Worm (Caenorhabditis elegans) whole organism, late embryonic: ENCODE measurements around the gene cyp-13A11.

ENCODE experiments used
- C38D4.7 ChIP-seq: fragments of 200-800 bp; sonication (Bioruptor generic); optimal IDR thresholded peaks from 2 replicates; lab custom pipeline; 2018; ENCODE audit warnings: mild to moderate bottlenecking, missing genetic modification characterization, moderate library complexity, missing compliant biosample characterization
- F13H6.1 ChIP-seq: sonication (generic microtip); optimal IDR thresholded peaks from 2 replicates; lab custom pipeline; 2016; ENCODE audit warnings: missing genetic modification characterization, missing compliant biosample characterization
- K02D7.2 ChIP-seq: sonication (generic microtip); optimal IDR thresholded peaks from 2 replicates; lab custom pipeline; 2017; ENCODE audit warnings: mild to moderate bottlenecking, missing genetic modification characterization, missing compliant biosample characterization
- K09A11.1 ChIP-seq: sonication (generic microtip); optimal IDR thresholded peaks from 2 replicates; lab custom pipeline; 2017; ENCODE audit warnings: antibody characterized with exemption, mild to moderate bottlenecking, missing genetic modification characterization, missing compliant biosample characterization; ENCODE audit not compliant: insufficient read depth
- T23F11.4 ChIP-seq: fragments of 200-800 bp; sonication (Bioruptor generic); optimal IDR thresholded peaks from 2 replicates; lab custom pipeline; 2018; ENCODE audit warnings: mild to moderate bottlenecking, missing genetic modification characterization, missing compliant biosample characterization
- Y22D7AL.16 ChIP-seq: sonication (generic microtip); optimal IDR thresholded peaks from 2 replicates; lab custom pipeline; 2016; ENCODE audit warnings: missing genetic modification characterization, missing compliant biosample characterization
- ama-1 ChIP-seq: fragments of 150-350 bp; optimal IDR thresholded peaks from 2 replicates; lab custom pipeline; 2014
- ceh-18 ChIP-seq: sonication (generic microtip); optimal IDR thresholded peaks from 2 replicates; lab custom pipeline; 2016; ENCODE audit warnings: missing genetic modification characterization, missing compliant biosample characterization
- ceh-19 ChIP-seq: fragments of 200-800 bp; sonication (Bioruptor generic); optimal IDR thresholded peaks from 2 replicates; lab custom pipeline; 2018; ENCODE audit warnings: mild to moderate bottlenecking, missing genetic modification characterization, missing compliant biosample characterization
- ceh-2 ChIP-seq: sonication (generic microtip); optimal IDR thresholded peaks from 2 replicates; lab custom pipeline; 2016; ENCODE audit warnings: missing genotype, missing genetic modification characterization, missing compliant biosample characterization
- ceh-22 ChIP-seq: sonication (generic microtip); optimal IDR thresholded peaks from 2 replicates; lab custom pipeline; 2017; ENCODE audit warnings: missing biosample characterization, missing genetic modification characterization
- ceh-24 ChIP-seq: sonication (generic microtip); optimal IDR thresholded peaks from 2 replicates; lab custom pipeline; 2016; ENCODE audit warnings: mild to moderate bottlenecking, missing genetic modification characterization, missing compliant biosample characterization
- ceh-31 ChIP-seq: sonication (generic microtip); optimal IDR thresholded peaks from 2 replicates; lab custom pipeline; 2016; ENCODE audit warnings: missing genetic modification characterization, missing compliant biosample characterization
- ceh-6 ChIP-seq: fragments of 200-800 bp; sonication (Bioruptor generic); optimal IDR thresholded peaks from 2 replicates; lab custom pipeline; 2018; ENCODE audit warnings: mild to moderate bottlenecking, missing genetic modification characterization, missing compliant biosample characterization
- ceh-9 ChIP-seq: sonication (generic microtip); optimal IDR thresholded peaks from 2 replicates; lab custom pipeline; 2016; ENCODE audit warnings: mild to moderate bottlenecking, missing genetic modification characterization, inconsistent platforms, missing compliant biosample characterization
- che-1 ChIP-seq: sonication (generic microtip); optimal IDR thresholded peaks from 2 replicates; lab custom pipeline; 2016; ENCODE audit warnings: mild to moderate bottlenecking, missing genetic modification characterization, missing compliant biosample characterization
- dmd-4 ChIP-seq: sonication (generic microtip); optimal IDR thresholded peaks from 2 replicates; lab custom pipeline; 2016; ENCODE audit warnings: borderline replicate concordance, missing genetic modification characterization, missing compliant biosample characterization
- elt-2 ChIP-seq: sonication (generic microtip); optimal IDR thresholded peaks from 2 replicates; lab custom pipeline; 2016; ENCODE audit warnings: missing genetic modification reagents, missing genetic modification characterization, missing compliant biosample characterization
- elt-4 ChIP-seq: sonication (generic microtip); optimal IDR thresholded peaks from 2 replicates; lab custom pipeline; 2016; ENCODE audit warnings: missing genetic modification characterization, missing compliant biosample characterization
- ets-4 ChIP-seq: sonication (generic microtip); optimal IDR thresholded peaks from 2 replicates; lab custom pipeline; 2016; ENCODE audit warnings: missing genetic modification characterization, missing compliant biosample characterization
- fax-1 ChIP-seq: sonication (generic microtip); optimal IDR thresholded peaks from 2 replicates; lab custom pipeline; 2016; ENCODE audit warnings: missing genotype, missing genetic modification characterization, missing compliant biosample characterization
- fkh-6 ChIP-seq: sonication (generic microtip); optimal IDR thresholded peaks from 2 replicates; lab custom pipeline; 2016; ENCODE audit warnings: missing genetic modification characterization, missing compliant biosample characterization
- gmeb-2 ChIP-seq: sonication (generic microtip); optimal IDR thresholded peaks from 2 replicates; lab custom pipeline; 2016; ENCODE audit warnings: missing genetic modification characterization, inconsistent platforms, missing compliant biosample characterization
- hlh-13 ChIP-seq: fragments of 200-800 bp; sonication (Bioruptor generic); optimal IDR thresholded peaks from 2 replicates; lab custom pipeline; 2018; ENCODE audit warnings: mild to moderate bottlenecking, missing genetic modification characterization, missing compliant biosample characterization
- hlh-15 ChIP-seq: sonication (generic microtip); optimal IDR thresholded peaks from 2 replicates; lab custom pipeline; 2016; ENCODE audit warnings: missing genetic modification characterization, missing compliant biosample characterization
- hlh-30 ChIP-seq: sonication (generic microtip); optimal IDR thresholded peaks from 2 replicates; lab custom pipeline; 2017; ENCODE audit warnings: antibody characterized with exemption, missing genetic modification characterization, missing compliant biosample characterization; ENCODE audit not compliant: insufficient read depth
- hlh-8 ChIP-seq: sonication (generic microtip); optimal IDR thresholded peaks from 2 replicates; lab custom pipeline; 2016; ENCODE audit warnings: missing genotype, missing genetic modification characterization, missing compliant biosample characterization
- lim-6 ChIP-seq: sonication (generic microtip); optimal IDR thresholded peaks from 2 replicates; lab custom pipeline; 2016; ENCODE audit warnings: missing genetic modification characterization, missing compliant biosample characterization
- madf-2 ChIP-seq: sonication (generic microtip); optimal IDR thresholded peaks from 2 replicates; lab custom pipeline; 2017; ENCODE audit warnings: missing genetic modification characterization, missing compliant biosample characterization
- nfya-1 ChIP-seq: sonication (generic microtip); optimal IDR thresholded peaks from 2 replicates; lab custom pipeline; 2017; ENCODE audit warnings: missing genetic modification characterization, mild to moderate bottlenecking, missing compliant biosample characterization, antibody characterized with exemption, moderate library complexity
- nhr-11 ChIP-seq: fragments of 150-350 bp; optimal IDR thresholded peaks from 2 replicates; lab custom pipeline; 2014; ENCODE audit warnings: missing biosample characterization, missing genetic modification characterization
- nhr-232 ChIP-seq: sonication (generic microtip); optimal IDR thresholded peaks from 2 replicates; lab custom pipeline; 2016; ENCODE audit warnings: missing genetic modification characterization, missing compliant biosample characterization
- npax-4 ChIP-seq: sonication (generic microtip); optimal IDR thresholded peaks from 2 replicates; lab custom pipeline; 2016; ENCODE audit warnings: missing genetic modification characterization, missing compliant biosample characterization
- odd-2 ChIP-seq: sonication (generic microtip); optimal IDR thresholded peaks from 2 replicates; lab custom pipeline; 2017; ENCODE audit warnings: antibody characterized with exemption, mild to moderate bottlenecking, missing genetic modification characterization, missing compliant biosample characterization
- pag-3 ChIP-seq: sonication (generic microtip); optimal IDR thresholded peaks from 2 replicates; lab custom pipeline; 2016; ENCODE audit warnings: missing compliant biosample characterization, missing genetic modification characterization, borderline replicate concordance
- pat-9 ChIP-seq: fragments of 200-800 bp; sonication (Bioruptor generic); optimal IDR thresholded peaks from 2 replicates; lab custom pipeline; 2018; ENCODE audit warnings: mild to moderate bottlenecking, missing genetic modification characterization, moderate library complexity, missing compliant biosample characterization
- pax-1 ChIP-seq: fragments of 150-350 bp; optimal IDR thresholded peaks from 2 replicates; lab custom pipeline; 2014; ENCODE audit warnings: missing biosample characterization, missing genetic modification characterization
- pha-2 ChIP-seq: sonication (generic microtip); optimal IDR thresholded peaks from 2 replicates; lab custom pipeline; 2017; ENCODE audit warnings: mild to moderate bottlenecking, missing genetic modification characterization, missing compliant biosample characterization
- pha-4 ChIP-seq: fragments of 150-350 bp; optimal IDR thresholded peaks from 2 replicates; lab custom pipeline; 2018; ENCODE audit warnings: missing biosample characterization, missing genetic modification reagents, missing genetic modification characterization
- ref-2 ChIP-seq: sonication (generic microtip); optimal IDR thresholded peaks from 2 replicates; lab custom pipeline; 2016; ENCODE audit warnings: missing genetic modification characterization, missing compliant biosample characterization
- rnt-1 ChIP-seq: sonication (generic microtip); optimal IDR thresholded peaks from 2 replicates; lab custom pipeline; 2016; ENCODE audit warnings: missing genetic modification characterization, missing compliant biosample characterization
- sdc-2 ChIP-seq: sonication (generic microtip); optimal IDR thresholded peaks from 2 replicates; lab custom pipeline; 2016; ENCODE audit warnings: missing genotype, missing genetic modification characterization, missing compliant biosample characterization
- sox-2 ChIP-seq: fragments of 200-800 bp; sonication (Bioruptor generic); IDR thresholded peaks from 2 replicates; pipeline ENCODE4 v1.3.6; 2022; ENCODE audit warnings: missing genetic modification reagents, missing genetic modification characterization, missing compliant biosample characterization
- sox-4 ChIP-seq: sonication (generic microtip); optimal IDR thresholded peaks from 2 replicates; lab custom pipeline; 2017; ENCODE audit warnings: mild to moderate bottlenecking, missing genetic modification characterization, inconsistent platforms, missing compliant biosample characterization
- tbx-2 ChIP-seq: sonication (generic microtip); optimal IDR thresholded peaks from 2 replicates; lab custom pipeline; 2016; ENCODE audit warnings: missing genetic modification characterization, missing compliant biosample characterization
- tbx-7 ChIP-seq: sonication (generic microtip); optimal IDR thresholded peaks from 2 replicates; lab custom pipeline; 2016; ENCODE audit warnings: missing genotype, missing genetic modification characterization, missing compliant biosample characterization
- ttx-3 ChIP-seq: sonication (generic microtip); optimal IDR thresholded peaks from 2 replicates; lab custom pipeline; 2016; ENCODE audit warnings: missing genetic modification reagents, missing genetic modification characterization, missing compliant biosample characterization
- unc-3 ChIP-seq, 2 experiments: fragments of 200-800 bp in 1 of 2; sonication (Bioruptor generic) in 1 of 2; sonication (generic microtip) in 1 of 2; conservative IDR thresholded peaks in 1 of 2; optimal IDR thresholded peaks in 1 of 2; 2 replicates each; pipeline versions ENCODE4 v1.3.6 to Lab custom; 2016 to 2022; ENCODE audit warnings: missing compliant biosample characterization in 2 of 2, missing genetic modification characterization in 2 of 2, missing genetic modification reagents in 1 of 2
- unc-42 ChIP-seq: sonication (generic microtip); optimal IDR thresholded peaks from 2 replicates; lab custom pipeline; 2016; ENCODE audit warnings: missing genotype, missing genetic modification characterization, missing compliant biosample characterization
- unc-86 ChIP-seq: sonication (generic microtip); optimal IDR thresholded peaks from 2 replicates; lab custom pipeline; 2016; ENCODE audit warnings: missing genetic modification characterization, missing compliant biosample characterization

Gene cyp-13A11

DNA sequence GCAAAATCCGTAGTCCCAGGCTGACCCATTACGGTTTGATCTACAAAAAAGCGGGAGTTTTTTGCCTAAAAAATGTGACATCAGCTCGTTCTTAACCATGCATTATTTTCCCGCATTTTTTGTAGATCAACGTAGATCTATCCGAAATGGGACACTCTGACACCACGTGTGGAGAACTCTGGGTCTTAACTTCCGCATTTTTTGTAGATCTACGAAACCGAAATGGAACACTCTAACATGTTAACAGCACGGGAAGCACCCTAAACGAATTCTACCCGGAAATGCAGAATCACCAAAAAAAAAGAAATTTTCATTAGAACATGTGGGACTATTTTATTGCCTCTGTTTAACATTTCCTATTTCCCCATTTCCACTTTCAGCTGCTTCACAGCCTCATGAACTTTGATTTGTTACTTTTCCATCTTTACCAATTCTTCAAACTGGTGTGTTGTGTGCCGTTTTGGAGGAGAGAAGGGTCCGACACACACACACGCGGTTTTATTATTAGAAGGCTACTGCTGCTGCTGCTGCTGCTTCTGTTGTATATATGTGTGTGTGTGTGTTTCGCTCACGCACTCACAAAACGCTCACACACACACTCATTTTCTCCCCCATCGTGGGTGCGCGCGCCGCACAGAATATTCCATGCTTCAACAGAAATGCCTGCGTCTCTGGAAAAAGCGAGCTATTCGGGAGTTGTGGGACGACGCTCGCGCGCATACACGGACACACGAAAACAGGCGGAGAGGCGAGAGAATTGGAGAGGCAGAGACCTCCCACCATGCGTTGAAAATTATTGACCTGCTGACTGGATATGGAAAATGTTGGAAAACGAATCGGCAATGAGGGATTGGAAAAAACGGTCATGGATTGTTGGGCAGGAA, 47.3 kb downstream of the cyp-13A11 start (continued):
- TF ChIP-seq fkh-6 (tag; lab: Kevin White, UChicago) (peak; percentile 38), rnt-1 (tag; lab: Kevin White, UChicago) (peak; percentile 82), nfya-1 (tag; lab: Kevin White, UChicago) (peak; percentile 95), madf-2 (no peak), hlh-8 (tag; lab: Kevin White, UChicago) (peak; percentile 58), ceh-2 (tag; lab: Kevin White, UChicago) (peak; percentile 68), sdc-2 (tag; lab: Kevin White, UChicago) (peak; percentile 47), ets-4 (tag; lab: Kevin White, UChicago) (peak; percentile 73), Y22D7AL.16 (tag; lab: Kevin White, UChicago) (no peak), tbx-7 (tag; lab: Kevin White, UChicago) (no peak), sox-2 (no peak), sox-4 (tag; lab: Kevin White, UChicago) (no peak), ttx-3 (tag; lab: Kevin White, UChicago) (no peak), unc-3 (GFP tag; conservative IDR thresholded peaks at IDR 0.05; lab: Robert Waterston, UW) (no peak; the same call in 1 of the 2 replicates), unc-3 (tag; optimal IDR thresholded peaks at IDR 0.05; lab: Kevin White, UChicago) (peak; percentile 65), ceh-9 (tag; lab: Kevin White, UChicago) (no peak), fax-1 (peak; percentile 31), T23F11.4 (GFP tag; lab: Kevin White, UChicago) (peak; percentile 77), nhr-232 (tag; lab: Kevin White, UChicago) (no peak), pha-2 (tag; lab: Kevin White, UChicago) (peak; percentile 56), ama-1 (lab: Kevin White, UChicago) (peak; percentile 56), C38D4.7 (GFP tag; lab: Kevin White, UChicago) (no peak), nhr-11 (no peak), hlh-13 (GFP tag; lab: Kevin White, UChicago) (no peak), hlh-15 (tag; lab: Kevin White, UChicago) (no peak), ceh-24 (tag; lab: Kevin White, UChicago) (no peak), gmeb-2 (tag; lab: Kevin White, UChicago) (peak; percentile 1), unc-42 (peak; percentile 87), ceh-22 (tag; lab: Kevin White, UChicago) (peak; percentile 4), ceh-19 (GFP tag; lab: Kevin White, UChicago) (peak; percentile 66), ceh-6 (peak; percentile 62), unc-86 (tag; lab: Kevin White, UChicago) (peak; percentile 72), lim-6 (peak; percentile 66), ceh-31 (peak; percentile 97), pag-3 (peak; percentile 61), F13H6.1 (peak; percentile 55), dmd-4 (tag; lab: Kevin White, UChicago) (peak; percentile 83), ref-2 (peak; percentile 92), ceh-18 (tag; lab: Kevin White, UChicago) (peak; percentile 96), pax-1 (tag; lab: Kevin White, UChicago) (peak; percentile 0), pat-9 (tag; lab: Kevin White, UChicago) (peak; percentile 55), tbx-2 (tag; lab: Kevin White, UChicago) (peak; percentile 90), npax-4 (tag; lab: Kevin White, UChicago) (no peak), pha-4 (tag; lab: Kevin White, UChicago) (no peak), K09A11.1 (peak; percentile 23), odd-2 (tag; lab: Kevin White, UChicago) (no peak), che-1 (tag; lab: Kevin White, UChicago) (peak; percentile 9), hlh-30 (tag; lab: Kevin White, UChicago) (peak; percentile 88), elt-4 (tag; lab: Kevin White, UChicago) (no peak), elt-2 (tag; lab: Kevin White, UChicago) (peak; percentile 66), K02D7.2 (tag; lab: Kevin White, UChicago) (peak; percentile 34)
